Fruit fly (Drosophila melanogaster) whole organism: ENCODE measurements around the gene Meics.

Experiments used
- CG8478 ChIP-seq: fragments of >200 bp; optimal IDR thresholded peaks from 2 replicates; lab custom pipeline; 2018; ENCODE audit warnings: inconsistent platforms
- Dll ChIP-seq: fragments of >200 bp; optimal IDR thresholded peaks from 2 replicates; lab custom pipeline; 2017
- EcR ChIP-seq, 2 experiments: fragments of >200 bp; optimal IDR thresholded peaks; 2 replicates each; lab custom pipeline; 2017; ENCODE audit warnings: missing biosample characterization in 2 of 2, missing genetic modification characterization in 2 of 2, missing genetic modification reagents in 2 of 2
- pan ChIP-seq: fragments of >200 bp; optimal IDR thresholded peaks from 2 replicates; lab custom pipeline; 2017
- psq ChIP-seq: fragments of >200 bp; optimal IDR thresholded peaks from 2 replicates; lab custom pipeline; 2017
- usp ChIP-seq: fragments of >200 bp; optimal IDR thresholded peaks from 2 replicates; lab custom pipeline; 2017; ENCODE audit warnings: missing biosample characterization, missing genetic modification characterization, mixed read lengths

The Meics gene

dm6 chr3L:13964635-13965501, at the start of gene Meics, which contains the start of the genes Nxf3 and ssp2:
Meics (minus strand) TSS chr3L:13964702.
Nxf3 (plus strand) TSS chr3L:13965203.
ssp2 (plus strand) TSS chr3L:13965203.
- TF ChIP-seq psq: no peak
- no peak for TF ChIP-seq Dll (lab: Kevin White, UChicago)
- no peak for TF ChIP-seq CG8478 (lab: Kevin White, UChicago)
- no peak for TF ChIP-seq EcR (GFP tag; optimal IDR thresholded peaks at IDR 0.05; lab: Kevin White, UChicago)
- no peak for TF ChIP-seq usp (GFP tag; lab: Kevin White, UChicago)

- TF ChIP-seq CG8478 (lab: Kevin White, UChicago) (no peak), usp (GFP tag; lab: Kevin White, UChicago) (no peak), EcR (GFP tag; optimal IDR thresholded peaks at IDR 0.05; lab: Kevin White, UChicago) (no peak), psq (no peak), pan (no peak), Dll (lab: Kevin White, UChicago) (no peak)
Observed at dm6 chr3L:14006704-14007126, 42.2 kb upstream of the Meics start.

dm6 chr3L:14005627-14006287, 41.3 kb upstream of the Meics start:
- TF ChIP-seq usp (GFP tag; lab: Kevin White, UChicago): no peak
- TF ChIP-seq Dll (lab: Kevin White, UChicago): no peak
- no peak for TF ChIP-seq EcR (GFP tag; optimal IDR thresholded peaks at IDR 0.05; lab: Kevin White, UChicago)
- no peak for TF ChIP-seq pan
- TF ChIP-seq psq: no peak
- no peak for TF ChIP-seq CG8478 (lab: Kevin White, UChicago)

- TF ChIP-seq pan (no peak), usp (GFP tag; lab: Kevin White, UChicago) (no peak), psq (no peak), Dll (lab: Kevin White, UChicago) (no peak), EcR (GFP tag; optimal IDR thresholded peaks at IDR 0.05; lab: Kevin White, UChicago) (no peak), CG8478 (lab: Kevin White, UChicago) (peak; percentile 39)
Observed at dm6 chr3L:14004963-14005458, 40.5 kb upstream of the Meics start.

- peak; percentile 78 for TF ChIP-seq psq
- TF ChIP-seq usp (GFP tag; lab: Kevin White, UChicago): no peak
Observed at dm6 chr3L:14004041-14004407, 39.5 kb upstream of the Meics start.

dm6 chr3L:14003297-14004040, 39.0 kb upstream of the Meics start:
- TF ChIP-seq CG8478 (lab: Kevin White, UChicago): no peak
- TF ChIP-seq EcR (GFP tag; optimal IDR thresholded peaks at IDR 0.05; lab: Kevin White, UChicago): no peak
- TF ChIP-seq psq: no peak
- TF ChIP-seq usp (GFP tag; lab: Kevin White, UChicago): no peak
- TF ChIP-seq pan: no peak

- TF ChIP-seq usp (GFP tag; lab: Kevin White, UChicago) (no peak), psq (peak; percentile 43), pan (no peak), EcR (GFP tag; optimal IDR thresholded peaks at IDR 0.05; lab: Kevin White, UChicago) (no peak), Dll (lab: Kevin White, UChicago) (no peak), CG8478 (lab: Kevin White, UChicago) (peak; percentile 87)
Observed at dm6 chr3L:14002524-14003135, 38.1 kb upstream of the Meics start.

- TF ChIP-seq CG8478 (lab: Kevin White, UChicago) (peak; percentile 68), EcR (GFP tag; optimal IDR thresholded peaks at IDR 0.05; lab: Kevin White, UChicago) (no peak), psq (no peak), Dll (lab: Kevin White, UChicago) (no peak)
Observed at dm6 chr3L:14001658-14002523, 37.4 kb upstream of the Meics start, which contains the start of the genes Nprl3 and upSET. Nprl3 (minus strand) TSS chr3L:14001880. upSET (plus strand) TSS chr3L:14002127.

dm6 chr3L:13999204-13999603, 34.7 kb upstream of the Meics start, which contains the start of gene CG17359:
CG17359 (minus strand) TSS chr3L:13999251.
- TF ChIP-seq Dll (lab: Kevin White, UChicago) (no peak), psq (no peak), CG8478 (lab: Kevin White, UChicago) (no peak), usp (GFP tag; lab: Kevin White, UChicago) (no peak), pan (no peak)

- TF ChIP-seq CG8478 (lab: Kevin White, UChicago) (no peak), psq (no peak), pan (no peak), Dll (lab: Kevin White, UChicago) (no peak), usp (GFP tag; lab: Kevin White, UChicago) (no peak), EcR (GFP tag; optimal IDR thresholded peaks at IDR 0.05; lab: Kevin White, UChicago) (no peak)
Observed at dm6 chr3L:13996992-13997391, 32.5 kb upstream of the Meics start, which contains the start of gene CG17361. CG17361 (plus strand) TSS chr3L:13997191.
